Worm (Caenorhabditis elegans): ENCODE results near the gene C50H2.5.

ce11 chrV:9885918-9886488 lies 32.5 kb upstream of the C50H2.5 start, which contains the start of gene clp-9:
- TF ChIP-seq W03F9.2 (tag; optimal IDR thresholded peaks at IDR 0.05) (no peak), him-1 (tag; optimal IDR thresholded peaks at IDR 0.05) (no peak), dao-5 (tag; optimal IDR thresholded peaks at IDR 0.05) (no peak)
